Fruit fly (Drosophila melanogaster): ENCODE measurements around the gene Alp11.

The Alp11 gene

DNA sequence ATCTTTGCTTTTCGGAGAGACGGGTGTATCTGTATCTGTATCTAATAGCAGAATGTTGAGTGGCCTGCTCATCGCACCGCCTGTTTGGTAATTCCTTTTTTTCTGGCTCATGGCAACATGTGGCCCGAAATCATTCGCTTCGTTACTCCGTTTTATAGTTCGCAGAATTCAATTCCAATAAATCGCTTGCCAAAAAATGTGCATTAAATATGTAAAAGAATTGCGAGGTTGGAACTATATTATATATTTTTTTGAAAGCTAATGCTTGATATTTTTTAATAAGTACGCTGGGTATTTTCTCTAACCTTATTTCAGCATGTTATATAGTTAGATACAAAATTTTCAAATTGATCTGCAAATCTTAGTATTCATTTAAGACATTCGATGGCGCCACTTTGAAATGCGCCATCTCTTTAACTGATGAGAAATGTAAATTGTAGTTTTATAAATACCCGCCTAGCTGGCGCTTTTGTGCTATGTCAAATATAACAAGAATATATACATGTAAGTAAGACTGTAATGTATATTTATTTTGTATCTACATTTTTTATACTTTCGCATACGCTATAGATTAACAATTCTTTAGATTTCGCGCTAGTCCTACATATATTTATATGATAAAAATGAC lies 6.8 kb downstream of the Alp11 start (continued):
- TF ChIP-seq pzg (GFP tag; optimal IDR thresholded peaks at IDR 0.05) = no peak
- TF ChIP-seq CG17186 (GFP tag; optimal IDR thresholded peaks at IDR 0.05) = no peak
- no peak for TF ChIP-seq jumu (GFP tag; optimal IDR thresholded peaks at IDR 0.05)
- no peak for TF ChIP-seq CG17912 (GFP tag; optimal IDR thresholded peaks at IDR 0.05)
- TF ChIP-seq CG17829 (tag; optimal IDR thresholded peaks at IDR 0.05) = peak; percentile 24
- TF ChIP-seq YL-1 (GFP tag; optimal IDR thresholded peaks at IDR 0.05) = no peak
- peak; percentile 33; the same call in 1 of the 3 replicates for TF ChIP-seq CG6791 (GFP tag; IDR thresholded peaks at IDR 0.05; ENCODE audit: partially characterized antibody)
- TF ChIP-seq dmrt11E (tag; optimal IDR thresholded peaks at IDR 0.05) = peak; percentile 11

DNA sequence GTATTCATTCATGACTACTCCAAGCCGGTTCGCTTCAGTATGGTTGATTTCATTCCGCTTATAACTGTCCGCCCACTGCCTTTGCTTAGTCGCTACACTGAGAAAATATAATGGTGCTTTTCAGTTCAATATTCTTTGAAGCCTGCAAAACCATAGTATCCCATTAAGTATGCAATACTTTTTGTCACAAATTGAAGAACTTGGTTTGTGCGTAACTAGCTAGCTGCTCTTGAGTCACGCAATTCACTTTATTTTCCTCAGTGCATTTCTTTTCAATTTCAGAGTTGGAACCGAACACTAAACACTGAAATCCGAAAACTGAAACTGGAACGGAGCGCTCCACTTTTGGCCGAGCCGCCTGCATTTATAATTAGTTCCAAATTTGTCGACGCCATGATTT lies 12.2 kb downstream of the Alp11 start:
- peak; percentile 1 for TF ChIP-seq pho (GFP tag; optimal IDR thresholded peaks at IDR 0.05)
- TF ChIP-seq wor (GFP tag; IDR thresholded peaks at IDR 0.05) = no peak
- peak; percentile 57 for TF ChIP-seq CG14014 (GFP tag; IDR thresholded peaks at IDR 0.05)
- peak; percentile 47 for TF ChIP-seq zfh2 (GFP tag; optimal IDR thresholded peaks at IDR 0.05)
- peak; percentile 23 for TF ChIP-seq CG1529 (GFP tag; optimal IDR thresholded peaks at IDR 0.05)
- peak; percentile 55 for TF ChIP-seq CG12071 (GFP tag; optimal IDR thresholded peaks at IDR 0.05)
- peak; percentile 50 for TF ChIP-seq Blimp-1 (GFP tag; optimal IDR thresholded peaks at IDR 0.05)
- peak; percentile 26 for TF ChIP-seq Jarid2 (GFP tag; optimal IDR thresholded peaks at IDR 0.05)
- no peak for TF ChIP-seq CG10959 (GFP tag; IDR thresholded peaks at IDR 0.05)
- TF ChIP-seq CG10431 (GFP tag; optimal IDR thresholded peaks at IDR 0.05) = no peak
- peak; percentile 27 for TF ChIP-seq CG10267 (tag; optimal IDR thresholded peaks at IDR 0.05)
- peak; percentile 22 for TF ChIP-seq cwo (GFP tag; optimal IDR thresholded peaks at IDR 0.05)
- TF ChIP-seq CG2712 (tag; optimal IDR thresholded peaks at IDR 0.05) = peak; percentile 46
- peak; percentile 65 for TF ChIP-seq CG6689 (GFP tag; IDR thresholded peaks at IDR 0.05)
- peak; percentile 34 for TF ChIP-seq maf-S (GFP tag; optimal IDR thresholded peaks at IDR 0.05)
- TF ChIP-seq dysf (GFP tag; IDR thresholded peaks at IDR 0.05) = peak; percentile 79
- TF ChIP-seq stc (GFP tag; IDR thresholded peaks at IDR 0.05) = peak; percentile 62
- TF ChIP-seq NK7.1 (GFP tag; optimal IDR thresholded peaks at IDR 0.05) = peak; percentile 52
- TF ChIP-seq lov (optimal IDR thresholded peaks at IDR 0.05) = no peak
- no peak for TF ChIP-seq lov (GFP tag; IDR thresholded peaks at IDR 0.05)
- peak; percentile 54 for TF ChIP-seq onecut (GFP tag; IDR thresholded peaks at IDR 0.05)
- no peak for TF ChIP-seq dimm (GFP tag; IDR thresholded peaks at IDR 0.05)
- peak; percentile 60 for TF ChIP-seq phol (tag; optimal IDR thresholded peaks at IDR 0.05)
- TF ChIP-seq scrt (GFP tag; optimal IDR thresholded peaks at IDR 0.05) = peak; percentile 37
- TF ChIP-seq sens (GFP tag) = peak; percentile 79
- TF ChIP-seq CG2116 (GFP tag; optimal IDR thresholded peaks at IDR 0.05) = no peak
- TF ChIP-seq tio (GFP tag; optimal IDR thresholded peaks at IDR 0.05) = peak; percentile 2
- TF ChIP-seq Abd-B (GFP tag; optimal IDR thresholded peaks at IDR 0.05) = peak; percentile 47
- peak; percentile 51 for TF ChIP-seq CG14667 (GFP tag; IDR thresholded peaks at IDR 0.05)
- no peak for TF ChIP-seq C15 (GFP tag; IDR thresholded peaks at IDR 0.05)
- TF ChIP-seq zen (tag; optimal IDR thresholded peaks at IDR 0.05) = peak; percentile 31
- peak; percentile 63 for TF ChIP-seq CG2120 (GFP tag; optimal IDR thresholded peaks at IDR 0.05)
- peak in 1 of 2 experiments; percentile 4 for TF ChIP-seq Hr78 (GFP tag; optimal IDR thresholded peaks at IDR 0.05)
- no peak for TF ChIP-seq Sry-δ (GFP tag; optimal IDR thresholded peaks at IDR 0.05)
- TF ChIP-seq Med (GFP tag) = peak; percentile 97
- TF ChIP-seq Gug (GFP tag; IDR thresholded peaks at IDR 0.05) = peak; percentile 56; the same call in 3 of the 4 replicates
- peak; percentile 8 for TF ChIP-seq CG3281 (GFP tag; optimal IDR thresholded peaks at IDR 0.05)
- TF ChIP-seq Chrac-16 (GFP tag; optimal IDR thresholded peaks at IDR 0.05) = peak; percentile 21
- TF ChIP-seq Lpt (GFP tag; optimal IDR thresholded peaks at IDR 0.05) = no peak
- TF ChIP-seq sob (GFP tag; IDR thresholded peaks at IDR 0.05) = peak; percentile 49; the same call in 1 of the 2 replicates
- TF ChIP-seq caup (GFP tag; optimal IDR thresholded peaks at IDR 0.05; ENCODE audit: severe bottlenecking) = peak; percentile 36

Measured in whole organism, embryonic.